Fruit fly (Drosophila melanogaster) whole organism, embryonic: ENCODE data around the gene trus.

Experiments used
- B-H2 ChIP-seq: fragments of 200-800 bp; sonication (Bioruptor generic); optimal IDR thresholded peaks from 2 replicates; lab custom pipeline; 2018; ENCODE audit warnings: missing biosample characterization, mild to moderate bottlenecking, missing genetic modification characterization
- BEAF-32 ChIP-seq: fragments of 200-800 bp; sonication (Bioruptor generic); optimal IDR thresholded peaks from 3 replicates; lab custom pipeline; 2017; ENCODE audit warnings: missing biosample characterization, missing genetic modification characterization, mild to moderate bottlenecking, moderate library complexity, missing genetic modification reagents
- Bgb ChIP-seq: fragments of 200-800 bp; sonication (Bioruptor generic); IDR thresholded peaks from 2 replicates; pipeline ENCODE4 v1.3.6; 2022; ENCODE audit warnings: missing biosample characterization, missing genetic modification characterization; ENCODE audit not compliant: partially characterized antibody
- CG10431 ChIP-seq: fragments of 200-800 bp; sonication (Bioruptor generic); optimal IDR thresholded peaks from 3 replicates; lab custom pipeline; 2018; ENCODE audit warnings: missing biosample characterization, mild to moderate bottlenecking, missing genetic modification characterization
- CG11560 ChIP-seq: fragments of 200-800 bp; sonication (Bioruptor generic); IDR thresholded peaks from 3 replicates; pipeline ENCODE4 v1.3.6; 2022; ENCODE audit warnings: missing biosample characterization, missing genetic modification characterization
- CG12071 ChIP-seq: fragments of 200-800 bp; sonication (Bioruptor generic); optimal IDR thresholded peaks from 3 replicates; lab custom pipeline; 2018; ENCODE audit warnings: missing biosample characterization, mild to moderate bottlenecking, missing genetic modification characterization
- CG12659 ChIP-seq: fragments of 200-800 bp; sonication (Bioruptor generic); optimal IDR thresholded peaks from 3 replicates; lab custom pipeline; 2017; ENCODE audit warnings: mild to moderate bottlenecking, missing biosample characterization, missing genetic modification reagents, missing genetic modification characterization
- CG13287 ChIP-seq: fragments of 200-800 bp; sonication (Bioruptor generic); IDR thresholded peaks from 2 replicates; pipeline ENCODE4 v1.3.6; 2022; ENCODE audit warnings: missing biosample characterization, missing genetic modification characterization; ENCODE audit not compliant: partially characterized antibody
- CG14014 ChIP-seq: fragments of 200-800 bp; sonication (Bioruptor generic); IDR thresholded peaks from 2 replicates; pipeline ENCODE4 v1.3.6; 2022; ENCODE audit warnings: missing biosample characterization, missing genetic modification characterization
- CG14860 ChIP-seq: fragments of 200-800 bp; sonication (Bioruptor generic); IDR thresholded peaks from 3 replicates; pipeline ENCODE4 v1.3.6; 2022; ENCODE audit warnings: missing biosample characterization, missing genetic modification characterization; ENCODE audit not compliant: partially characterized antibody
- CG1529 ChIP-seq: fragments of 200-800 bp; sonication (Bioruptor generic); optimal IDR thresholded peaks from 3 replicates; lab custom pipeline; 2018; ENCODE audit warnings: missing biosample characterization, missing genetic modification characterization
- CG15601 ChIP-seq: fragments of 200-800 bp; sonication (Bioruptor generic); optimal IDR thresholded peaks from 3 replicates; lab custom pipeline; 2019; ENCODE audit warnings: missing biosample characterization, mild to moderate bottlenecking, missing genetic modification characterization, moderate library complexity
- CG16813 ChIP-seq: fragments of 200-800 bp; sonication (Bioruptor generic); IDR thresholded peaks from 3 replicates; pipeline ENCODE4 v1.3.6; 2022; ENCODE audit warnings: missing biosample characterization, missing genetic modification characterization; ENCODE audit not compliant: partially characterized antibody
- CG18476 ChIP-seq: fragments of 200-800 bp; sonication (Bioruptor generic); optimal IDR thresholded peaks from 2 replicates; lab custom pipeline; 2016; ENCODE audit warnings: missing biosample characterization, mild to moderate bottlenecking, missing genetic modification characterization
- CG7745 ChIP-seq: fragments of 200-800 bp; sonication (Bioruptor generic); optimal IDR thresholded peaks from 2 replicates; lab custom pipeline; 2018; ENCODE audit warnings: missing biosample characterization, mild to moderate bottlenecking, missing genetic modification characterization, moderate library complexity
- CG7963 ChIP-seq: fragments of 200-800 bp; sonication (Bioruptor generic); IDR thresholded peaks from 3 replicates; pipeline ENCODE4 v1.3.6; 2022; ENCODE audit warnings: missing biosample characterization, missing genetic modification characterization; ENCODE audit not compliant: partially characterized antibody
- CG9797 ChIP-seq: fragments of 200-800 bp; sonication (Bioruptor generic); optimal IDR thresholded peaks from 3 replicates; lab custom pipeline; 2018; ENCODE audit warnings: missing biosample characterization, mild to moderate bottlenecking, missing genetic modification characterization
- CG9817 ChIP-seq: fragments of 200-800 bp; sonication (Bioruptor generic); optimal IDR thresholded peaks from 2 replicates; lab custom pipeline; 2018; ENCODE audit warnings: missing biosample characterization, mild to moderate bottlenecking, missing genetic modification characterization, moderate library complexity
- CTCF ChIP-seq: fragments of 200-800 bp; sonication (Bioruptor generic); optimal IDR thresholded peaks from 2 replicates; lab custom pipeline; 2017; ENCODE audit warnings: missing biosample characterization, mild to moderate bottlenecking, missing genetic modification characterization, moderate library complexity
- Dll ChIP-seq: fragments of 200-800 bp; sonication (Bioruptor generic); IDR thresholded peaks from 4 replicates; pipeline ENCODE4 v1.3.6; 2022; ENCODE audit warnings: missing biosample characterization, missing genetic modification characterization; ENCODE audit not compliant: partially characterized antibody
- Doc3 ChIP-seq: fragments of 200-800 bp; sonication (Bioruptor generic); IDR thresholded peaks from 3 replicates; pipeline ENCODE4 v1.3.6; 2022; ENCODE audit warnings: missing biosample characterization, missing genetic modification characterization; ENCODE audit not compliant: partially characterized antibody
- Dp ChIP-seq: fragments of 200-800 bp; sonication (Bioruptor generic); optimal IDR thresholded peaks from 2 replicates; lab custom pipeline; 2018; ENCODE audit warnings: missing biosample characterization, mild to moderate bottlenecking, missing genetic modification characterization, moderate library complexity
- Ets97D ChIP-seq: fragments of 200-800 bp; sonication (Bioruptor generic); optimal IDR thresholded peaks from 3 replicates; lab custom pipeline; 2016; ENCODE audit warnings: missing biosample characterization, missing genetic modification characterization
- Fer1 ChIP-seq: fragments of 200-800 bp; sonication (Bioruptor generic); optimal IDR thresholded peaks from 2 replicates; lab custom pipeline; 2017; ENCODE audit warnings: missing biosample characterization, mild to moderate bottlenecking, missing genetic modification characterization
- HHEX ChIP-seq: fragments of 200-800 bp; sonication (Bioruptor generic); optimal IDR thresholded peaks from 3 replicates; lab custom pipeline; 2017; ENCODE audit warnings: missing biosample characterization, mild to moderate bottlenecking, missing genetic modification characterization, missing genetic modification reagents
- HmgZ ChIP-seq: fragments of 200-800 bp; sonication (Bioruptor generic); optimal IDR thresholded peaks from 2 replicates; lab custom pipeline; 2018; ENCODE audit warnings: missing biosample characterization, mild to moderate bottlenecking, missing genetic modification characterization
- MBD-R2 ChIP-seq: fragments of 200-800 bp; sonication (Bioruptor generic); IDR thresholded peaks from 2 replicates; pipeline ENCODE4 v1.3.6; 2022; ENCODE audit warnings: missing biosample characterization, missing genetic modification characterization
- MESR4 ChIP-seq: fragments of 200-800 bp; sonication (Bioruptor generic); optimal IDR thresholded peaks from 2 replicates; lab custom pipeline; 2018; ENCODE audit warnings: missing biosample characterization, mild to moderate bottlenecking, missing genetic modification characterization, moderate library complexity
- Mad ChIP-seq: fragments of 200-800 bp; sonication (Bioruptor generic); optimal IDR thresholded peaks from 2 replicates; lab custom pipeline; 2016; ENCODE audit warnings: missing biosample characterization, missing genetic modification characterization
- Med ChIP-seq: fragments of 200-800 bp; sonication (Bioruptor generic); peaks from one replicate; lab custom pipeline; 2016; ENCODE audit warnings: missing biosample characterization, missing genetic modification characterization, mild to moderate bottlenecking, inconsistent platforms, moderate library complexity
- Sry-δ ChIP-seq: fragments of 200-800 bp; sonication (Bioruptor generic); optimal IDR thresholded peaks from 2 replicates; lab custom pipeline; 2016; ENCODE audit warnings: missing biosample characterization, missing genetic modification characterization
- Stat92E ChIP-seq, 3 experiments: fragments of >200 bp in 2 of 3; fragments of 200-800 bp in 1 of 3; sonication (Bioruptor generic) in 1 of 3; optimal IDR thresholded peaks; 2 replicates each; lab custom pipeline; 2017 to 2019; ENCODE audit warnings: missing biosample characterization in 3 of 3, missing genetic modification characterization in 3 of 3, mild to moderate bottlenecking in 1 of 3, moderate library complexity in 1 of 3
- YL-1 ChIP-seq: fragments of 200-800 bp; sonication (Bioruptor generic); optimal IDR thresholded peaks from 3 replicates; lab custom pipeline; 2017; ENCODE audit warnings: missing biosample characterization, mild to moderate bottlenecking, missing genetic modification characterization
- amos ChIP-seq: fragments of 200-800 bp; sonication (Bioruptor generic); IDR thresholded peaks from 2 replicates; pipeline ENCODE4 v1.3.6; 2022; ENCODE audit warnings: missing biosample characterization, missing genetic modification characterization; ENCODE audit not compliant: partially characterized antibody
- ato ChIP-seq: fragments of 200-800 bp; sonication (Bioruptor generic); IDR thresholded peaks from 2 replicates; pipeline ENCODE4 v1.3.6; 2022; ENCODE audit warnings: missing biosample characterization, missing genetic modification characterization; ENCODE audit not compliant: partially characterized antibody
- crp ChIP-seq, 2 experiments: fragments of 200-800 bp; sonication (Bioruptor generic); optimal IDR thresholded peaks; 2 replicates in 1 of 2; 3 replicates in 1 of 2; lab custom pipeline; 2017; ENCODE audit warnings: missing biosample characterization in 2 of 2, missing genetic modification characterization in 2 of 2, mild to moderate bottlenecking in 1 of 2, moderate library complexity in 1 of 2
- emc ChIP-seq: fragments of 200-800 bp; sonication (Bioruptor generic); optimal IDR thresholded peaks from 2 replicates; lab custom pipeline; 2016; ENCODE audit warnings: missing biosample characterization, missing genetic modification characterization
- hb ChIP-seq: fragments of 200-800 bp; sonication (Bioruptor generic); IDR thresholded peaks from 3 replicates; pipeline ENCODE4 v1.3.6; 2022; ENCODE audit warnings: missing biosample characterization, missing genetic modification characterization; ENCODE audit not compliant: partially characterized antibody
- hbn ChIP-seq: fragments of 200-800 bp; sonication (Bioruptor generic); IDR thresholded peaks from 2 replicates; pipeline ENCODE4 v1.3.6; 2022; ENCODE audit warnings: missing biosample characterization, missing genetic modification characterization; ENCODE audit not compliant: partially characterized antibody
- inv ChIP-seq: fragments of 200-800 bp; sonication (Bioruptor generic); IDR thresholded peaks from 2 replicates; pipeline ENCODE4 v1.3.6; 2022; ENCODE audit warnings: missing biosample characterization, missing genetic modification characterization; ENCODE audit not compliant: partially characterized antibody
- jing ChIP-seq: fragments of 200-800 bp; sonication (Bioruptor generic); optimal IDR thresholded peaks from 2 replicates; lab custom pipeline; 2018; ENCODE audit warnings: missing biosample characterization, mild to moderate bottlenecking, missing genetic modification characterization
- nerfin-2 ChIP-seq: fragments of 200-800 bp; sonication (Bioruptor generic); IDR thresholded peaks from 2 replicates; pipeline ENCODE4 v1.3.6; 2022; ENCODE audit warnings: missing biosample characterization, missing genetic modification characterization; ENCODE audit not compliant: partially characterized antibody
- pzg ChIP-seq: fragments of 200-800 bp; sonication (Bioruptor generic); optimal IDR thresholded peaks from 3 replicates; lab custom pipeline; 2018; ENCODE audit warnings: missing biosample characterization, mild to moderate bottlenecking, missing genetic modification characterization, moderate library complexity
- sna ChIP-seq: fragments of 200-800 bp; sonication (Bioruptor generic); IDR thresholded peaks from 2 replicates; pipeline ENCODE4 v1.3.6; 2022; ENCODE audit warnings: missing biosample characterization, missing genetic modification characterization; ENCODE audit not compliant: partially characterized antibody
- ssp ChIP-seq: fragments of 200-800 bp; sonication (Bioruptor generic); IDR thresholded peaks from 2 replicates; pipeline ENCODE4 v1.3.6; 2022; ENCODE audit warnings: missing biosample characterization, missing genetic modification characterization
- sug ChIP-seq: fragments of 200-800 bp; optimal IDR thresholded peaks from 2 replicates; lab custom pipeline; 2019; ENCODE audit warnings: missing biosample characterization, mild to moderate bottlenecking, missing genetic modification characterization, moderate library complexity
- tna ChIP-seq: fragments of 200-800 bp; sonication (Bioruptor generic); IDR thresholded peaks from 2 replicates; pipeline ENCODE4 v1.3.6; 2022; ENCODE audit warnings: missing biosample characterization, missing genetic modification characterization; ENCODE audit not compliant: partially characterized antibody

trus gene

DNA sequence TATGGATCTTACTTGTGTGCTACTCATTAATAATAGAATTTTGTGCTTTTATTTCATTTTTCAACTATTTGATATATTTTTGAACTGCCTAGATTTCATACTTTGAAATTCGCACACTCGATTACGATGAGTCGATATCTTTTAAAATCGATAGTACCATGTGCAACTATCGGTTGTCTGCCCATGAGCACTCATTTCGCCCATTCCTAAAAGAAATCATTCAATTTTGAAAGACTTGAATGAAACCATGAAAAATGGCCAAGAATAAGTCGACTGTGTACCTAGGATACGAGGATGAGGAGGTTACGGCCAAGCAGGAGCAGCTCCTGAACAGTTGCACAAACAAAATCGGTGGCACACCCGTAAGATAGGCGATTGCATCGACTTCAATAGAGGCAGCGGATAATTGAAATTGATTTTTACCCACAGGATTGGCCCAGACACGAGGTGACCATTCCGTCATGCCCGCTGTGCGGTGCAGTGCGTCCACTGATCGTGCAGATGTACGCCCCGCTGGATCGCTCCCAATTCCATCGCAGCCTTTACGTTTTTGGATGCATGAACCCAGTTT is at the start of gene trus:
TSS of gene trus (plus strand) at position 204 of the 571 bp plus-strand sequence.
- TF ChIP-seq tna (peak; percentile 82), nerfin-2 (peak; percentile 69), Ets97D (GFP tag; lab: Kevin White, UChicago) (peak; percentile 4), CG16813 (GFP tag; lab: Robert Waterston, UW) (peak; percentile 73), CG9817 (no peak), Fer1 (GFP tag; lab: Kevin White, UChicago) (peak; percentile 13), hb (peak; percentile 70; the same call in 2 of the 3 replicates), sug (tag; lab: Kevin White, UChicago) (peak; percentile 17), ato (GFP tag; lab: Robert Waterston, UW) (peak; percentile 89), MESR4 (GFP tag; lab: Kevin White, UChicago) (peak; percentile 79), amos (GFP tag; lab: Robert Waterston, UW) (peak; percentile 90), Doc3 (GFP tag; lab: Robert Waterston, UW) (peak; percentile 88), CTCF (GFP tag; lab: Kevin White, UChicago) (no peak), CG11560 (peak; percentile 94), HmgZ (tag; lab: Kevin White, UChicago) (peak; percentile 14), jing (GFP tag; lab: Kevin White, UChicago) (no peak), BEAF-32 (peak; percentile 83), CG12071 (GFP tag; lab: Kevin White, UChicago) (no peak), CG13287 (GFP tag; lab: Robert Waterston, UW) (peak; percentile 95), ssp (GFP tag; lab: Robert Waterston, UW) (no peak), CG1529 (GFP tag; lab: Kevin White, UChicago) (no peak), CG14860 (peak; percentile 76), pzg (GFP tag; lab: Kevin White, UChicago) (peak; percentile 70), B-H2 (GFP tag; lab: Kevin White, UChicago) (peak; percentile 11), Sry-δ (peak; percentile 89), CG12659 (GFP tag; lab: Kevin White, UChicago) (peak; percentile 24), Dp (GFP tag; lab: Kevin White, UChicago) (peak; percentile 87), Stat92E (GFP tag; optimal IDR thresholded peaks at IDR 0.05; lab: Kevin White, UChicago) (peak in 1 of 3 experiments; percentile 9), YL-1 (peak; percentile 55), Dll (peak; percentile 92), CG14014 (no peak), CG9797 (GFP tag; lab: Kevin White, UChicago) (no peak), emc (no peak), crp (GFP tag; optimal IDR thresholded peaks at IDR 0.05; lab: Kevin White, UChicago) (peak in 1 of 2 experiments; percentile 42), CG10431 (no peak), inv (GFP tag; lab: Robert Waterston, UW) (peak; percentile 69), CG7745 (no peak), MBD-R2 (GFP tag; lab: Robert Waterston, UW) (peak; percentile 75), CG7963 (GFP tag; lab: Robert Waterston, UW) (peak; percentile 62; the same call in 2 of the 3 replicates), Med (GFP tag; lab: Kevin White, UChicago) (peak; percentile 35), Mad (GFP tag; lab: Kevin White, UChicago) (no peak), Bgb (GFP tag; lab: Robert Waterston, UW) (peak; percentile 89), CG15601 (tag; lab: Kevin White, UChicago) (peak; percentile 89), CG18476 (GFP tag; lab: Kevin White, UChicago) (no peak), HHEX (no peak), hbn (GFP tag; lab: Robert Waterston, UW) (peak; percentile 91), sna (GFP tag; lab: Robert Waterston, UW) (peak; percentile 77)
